Fruit fly (Drosophila melanogaster) whole organism, adult: ENCODE measurements around the gene Wdr33.

Source experiments
- CG14711 ChIP-seq: fragments of 200-800 bp; sonication (Bioruptor generic); optimal IDR thresholded peaks from 2 replicates; lab custom pipeline; 2018; ENCODE audit warnings: missing biosample characterization, mild to moderate bottlenecking, missing genetic modification characterization, moderate library complexity
- kay ChIP-seq: fragments of 200-800 bp; sonication (Bioruptor generic); peaks from one replicate; lab custom pipeline; 2016; ENCODE audit warnings: missing biosample characterization, missing genetic modification characterization, borderline replicate concordance

DNA sequence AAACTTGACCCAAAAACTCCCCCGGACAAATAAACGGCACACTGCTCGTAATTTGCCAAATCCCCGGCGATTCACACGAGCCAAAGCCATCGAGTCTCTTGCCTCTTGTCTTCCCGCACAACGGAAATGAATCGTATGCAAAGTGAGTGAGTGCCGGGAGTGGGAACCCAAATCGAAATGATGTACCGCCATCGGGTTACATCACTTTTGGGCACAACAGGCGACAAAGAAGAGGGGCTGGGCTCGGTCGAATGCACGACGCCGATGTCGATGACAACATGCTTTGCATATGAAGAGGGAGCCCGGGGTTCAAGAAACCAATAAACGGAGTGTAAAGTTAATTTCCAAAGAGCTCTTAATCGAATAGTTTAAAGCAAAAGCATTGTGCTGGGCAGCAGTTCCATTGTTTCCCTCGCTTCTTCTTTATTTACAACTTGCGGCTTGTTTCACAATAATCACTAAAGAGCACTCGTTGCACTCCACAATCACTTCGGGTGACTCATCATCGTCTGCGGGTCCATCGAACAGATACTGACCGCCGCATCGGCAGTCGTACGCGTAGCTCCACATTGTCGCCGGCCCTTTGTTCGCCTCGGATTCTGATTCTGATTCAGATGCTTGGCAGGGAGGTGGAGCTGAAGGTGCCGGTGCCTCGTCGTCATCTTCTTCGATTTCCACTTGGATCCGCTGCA lies 38.6 kb upstream of the Wdr33 start:
- TF ChIP-seq CG14711 (tag; lab: Kevin White, UChicago), result no peak
- TF ChIP-seq kay (GFP tag; lab: Kevin White, UChicago), result no peak
